Fruit fly (Drosophila melanogaster) whole organism, adult: ENCODE measurements around the gene CG7781.

Experiments
- CG11617 ChIP-seq: fragments of 200-800 bp; sonication (Bioruptor generic); optimal IDR thresholded peaks from 2 replicates; lab custom pipeline; 2017; ENCODE audit warnings: mild to moderate bottlenecking, missing biosample characterization, missing genetic modification reagents, missing genetic modification characterization
- CG12768 ChIP-seq: fragments of 200-800 bp; sonication (Bioruptor generic); optimal IDR thresholded peaks from 2 replicates; lab custom pipeline; 2017; ENCODE audit warnings: missing biosample characterization, missing genetic modification characterization, mild to moderate bottlenecking, moderate library complexity, missing genetic modification reagents
- CG14711 ChIP-seq: fragments of 200-800 bp; sonication (Bioruptor generic); optimal IDR thresholded peaks from 2 replicates; lab custom pipeline; 2018; ENCODE audit warnings: missing biosample characterization, mild to moderate bottlenecking, missing genetic modification characterization, moderate library complexity
- CG1620 ChIP-seq: fragments of 200-800 bp; sonication (Bioruptor generic); optimal IDR thresholded peaks from 2 replicates; lab custom pipeline; 2016; ENCODE audit warnings: missing biosample characterization, missing genetic modification characterization
- CG33017 ChIP-seq: fragments of 200-800 bp; sonication (Bioruptor generic); optimal IDR thresholded peaks from 2 replicates; lab custom pipeline; 2018; ENCODE audit warnings: missing biosample characterization, mild to moderate bottlenecking, missing genetic modification characterization, moderate library complexity
- CG5204 ChIP-seq: fragments of 200-800 bp; sonication (Bioruptor generic); optimal IDR thresholded peaks from 2 replicates; lab custom pipeline; 2016; ENCODE audit warnings: missing biosample characterization, missing genetic modification characterization
- CG7045 ChIP-seq: fragments of 200-800 bp; sonication (Bioruptor generic); optimal IDR thresholded peaks from 2 replicates; lab custom pipeline; 2017; ENCODE audit warnings: missing biosample characterization, mild to moderate bottlenecking, missing genetic modification characterization
- CG7101 ChIP-seq: fragments of 200-800 bp; sonication (Bioruptor generic); optimal IDR thresholded peaks from 2 replicates; lab custom pipeline; 2018; ENCODE audit warnings: missing biosample characterization, mild to moderate bottlenecking, missing genetic modification characterization, moderate library complexity
- Clk ChIP-seq: fragments of 200-800 bp; sonication (Bioruptor generic); optimal IDR thresholded peaks from 2 replicates; lab custom pipeline; 2017; ENCODE audit warnings: missing biosample characterization, missing genetic modification characterization
- Crg-1 ChIP-seq: fragments of 200-800 bp; sonication (Bioruptor generic); optimal IDR thresholded peaks from 2 replicates; lab custom pipeline; 2016; ENCODE audit warnings: missing biosample characterization, missing genetic modification characterization
- Hr96 ChIP-seq: fragments of 200-800 bp; sonication (Bioruptor generic); optimal IDR thresholded peaks from 2 replicates; lab custom pipeline; 2016; ENCODE audit warnings: missing biosample characterization, missing genetic modification characterization
- Mnt ChIP-seq: fragments of 200-800 bp; sonication (Bioruptor generic); optimal IDR thresholded peaks from 2 replicates; lab custom pipeline; 2016; ENCODE audit warnings: missing biosample characterization, mild to moderate bottlenecking, missing genetic modification characterization
- bab1 ChIP-seq: fragments of 200-800 bp; sonication (Bioruptor generic); optimal IDR thresholded peaks from 3 replicates; lab custom pipeline; 2019; ENCODE audit warnings: missing biosample characterization, mild to moderate bottlenecking, missing genetic modification characterization, moderate library complexity
- cic ChIP-seq: fragments of 200-800 bp; sonication (Bioruptor generic); optimal IDR thresholded peaks from 2 replicates; lab custom pipeline; 2017; ENCODE audit warnings: missing biosample characterization, mild to moderate bottlenecking, missing genetic modification characterization, moderate library complexity
- cnc ChIP-seq, 2 experiments: fragments of >200 bp; optimal IDR thresholded peaks; 2 replicates each; lab custom pipeline; 2017
- kay ChIP-seq: fragments of 200-800 bp; sonication (Bioruptor generic); peaks from one replicate; lab custom pipeline; 2016; ENCODE audit warnings: missing biosample characterization, missing genetic modification characterization, borderline replicate concordance
- ovo ChIP-seq: fragments of 200-800 bp; sonication (Bioruptor generic); optimal IDR thresholded peaks from 2 replicates; lab custom pipeline; 2016; ENCODE audit warnings: missing biosample characterization, missing genetic modification characterization
- pad ChIP-seq: fragments of 200-800 bp; sonication (Bioruptor generic); optimal IDR thresholded peaks from 3 replicates; lab custom pipeline; 2017; ENCODE audit warnings: missing biosample characterization, missing genetic modification characterization, mild to moderate bottlenecking, moderate library complexity, missing genetic modification reagents
- tj ChIP-seq: fragments of 200-800 bp; sonication (Bioruptor generic); optimal IDR thresholded peaks from 3 replicates; lab custom pipeline; 2017; ENCODE audit warnings: missing biosample characterization, mild to moderate bottlenecking, missing genetic modification characterization, moderate library complexity
- toe ChIP-seq: fragments of 200-800 bp; sonication (Bioruptor generic); optimal IDR thresholded peaks from 2 replicates; lab custom pipeline; 2016; ENCODE audit warnings: missing biosample characterization, missing genetic modification characterization

The CG7781 gene

DNA sequence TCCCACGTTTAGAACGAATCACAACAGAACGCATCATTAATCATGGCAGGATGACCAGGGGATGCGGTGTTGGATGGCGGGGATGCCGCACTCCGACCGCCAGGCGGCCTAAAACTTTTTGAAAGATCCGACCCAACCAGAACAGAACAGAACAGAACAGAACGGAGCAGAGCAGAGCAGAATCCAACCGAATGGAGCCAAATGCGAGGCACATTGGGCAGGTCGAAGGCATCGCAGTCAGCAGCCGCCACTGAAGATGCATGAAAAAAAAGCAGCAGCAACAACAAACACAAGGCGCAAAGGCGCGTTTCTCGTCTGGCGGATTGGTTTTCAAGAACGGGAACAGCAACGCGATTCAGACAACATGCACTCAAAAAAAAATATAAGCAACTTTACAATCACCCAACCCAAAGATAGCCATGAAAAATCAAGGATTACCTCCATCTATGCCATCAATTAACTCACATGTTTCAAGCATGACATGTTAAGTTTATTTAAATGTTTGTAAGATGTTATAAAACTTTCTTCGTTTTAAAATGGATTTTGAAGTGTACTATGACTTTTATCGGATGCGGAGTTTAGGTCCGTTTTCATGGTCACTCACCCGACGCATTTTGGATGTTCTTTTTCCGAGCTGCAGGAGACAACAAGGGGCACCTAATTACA is 45.7 kb downstream of the CG7781 start:
- TF ChIP-seq Mnt (GFP tag; lab: Kevin White, UChicago) (no peak), CG11617 (no peak), CG14711 (tag; lab: Kevin White, UChicago) (no peak), kay (GFP tag; lab: Kevin White, UChicago) (no peak), CG7045 (GFP tag; lab: Kevin White, UChicago) (no peak), pad (GFP tag; lab: Kevin White, UChicago) (no peak), CG12768 (GFP tag; lab: Kevin White, UChicago) (no peak), Clk (GFP tag; lab: Kevin White, UChicago) (no peak), tj (GFP tag; lab: Kevin White, UChicago) (no peak), CG33017 (no peak), ovo (GFP tag; lab: Kevin White, UChicago) (no peak), cnc (optimal IDR thresholded peaks at IDR 0.05; lab: Kevin White, UChicago) (no peak)

DNA sequence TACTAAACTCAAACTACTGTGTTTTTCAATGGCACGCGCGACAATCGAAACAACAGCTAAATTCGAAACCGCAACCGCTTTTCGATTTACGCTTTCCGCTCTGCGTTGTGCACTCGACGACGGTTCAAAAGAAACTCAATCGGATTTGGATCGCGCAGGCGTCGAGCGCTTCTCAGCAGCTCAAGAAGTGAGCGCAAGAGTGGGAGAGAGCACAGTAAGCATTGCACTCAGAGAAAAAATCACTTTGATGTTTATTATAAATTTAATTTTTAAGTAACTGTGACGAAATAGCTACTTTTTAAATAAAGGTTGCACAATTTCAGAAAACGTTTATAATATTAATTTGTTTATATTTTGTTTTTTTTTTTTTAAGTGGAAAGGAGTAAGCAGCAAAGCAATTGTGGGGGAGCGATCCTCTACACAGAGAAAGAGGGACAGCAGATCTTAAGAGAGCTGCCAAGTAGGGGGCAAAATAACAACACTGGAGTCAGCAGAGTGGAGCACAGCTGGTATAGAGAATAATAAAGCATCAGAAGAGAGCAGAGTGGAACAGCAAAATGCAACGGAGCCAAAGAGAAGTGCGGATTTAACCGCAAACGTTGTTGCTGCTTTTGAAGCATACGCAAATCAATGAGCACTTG is 47.5 kb downstream of the CG7781 start:
- peak; percentile 95 for TF ChIP-seq CG14711 (tag; lab: Kevin White, UChicago)
- TF ChIP-seq Hr96 (GFP tag; lab: Kevin White, UChicago) = peak; percentile 77
- peak; percentile 94 for TF ChIP-seq CG12768 (GFP tag; lab: Kevin White, UChicago)
- peak; percentile 91 for TF ChIP-seq CG7045 (GFP tag; lab: Kevin White, UChicago)
- TF ChIP-seq toe (GFP tag; lab: Kevin White, UChicago) = peak; percentile 78
- TF ChIP-seq cnc (optimal IDR thresholded peaks at IDR 0.05; lab: Kevin White, UChicago) = no peak
- peak; percentile 76 for TF ChIP-seq ovo (GFP tag; lab: Kevin White, UChicago)
- peak; percentile 89 for TF ChIP-seq tj (GFP tag; lab: Kevin White, UChicago)
- peak; percentile 98 for TF ChIP-seq bab1
- TF ChIP-seq cic = peak; percentile 54
- peak; percentile 95 for TF ChIP-seq CG33017
- TF ChIP-seq pad (GFP tag; lab: Kevin White, UChicago) = peak; percentile 94
- TF ChIP-seq CG11617 = peak; percentile 96
- TF ChIP-seq CG7101 = peak; percentile 98
- peak; percentile 97 for TF ChIP-seq kay (GFP tag; lab: Kevin White, UChicago)
- TF ChIP-seq Crg-1 (GFP tag; lab: Kevin White, UChicago) = peak; percentile 92
- TF ChIP-seq Mnt (GFP tag; lab: Kevin White, UChicago) = peak; percentile 88
- peak; percentile 91 for TF ChIP-seq CG1620
- TF ChIP-seq Clk (GFP tag; lab: Kevin White, UChicago) = peak; percentile 90
- peak; percentile 89 for TF ChIP-seq CG5204 (GFP tag; lab: Kevin White, UChicago)

DNA sequence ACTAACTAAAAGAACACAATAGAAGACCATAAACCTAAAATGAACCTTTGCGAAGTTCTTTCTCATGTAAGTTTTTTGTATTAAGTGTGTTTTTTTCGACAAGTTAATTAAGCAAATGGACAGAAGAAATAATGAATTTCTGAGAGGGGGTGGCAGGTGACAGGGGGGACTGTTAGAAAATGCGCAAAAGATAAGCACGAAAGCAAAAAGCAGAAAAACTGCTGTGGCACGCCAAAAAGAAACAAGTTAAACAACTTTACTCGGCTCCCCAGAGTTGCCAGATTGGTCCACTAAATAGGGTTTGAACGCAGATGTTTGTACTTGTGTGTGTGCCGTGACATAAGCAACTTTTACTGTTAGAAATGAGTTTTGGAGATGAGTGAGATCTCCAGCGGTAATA is 48.3 kb downstream of the CG7781 start:
- TF ChIP-seq tj (GFP tag; lab: Kevin White, UChicago) (peak; percentile 53), CG12768 (GFP tag; lab: Kevin White, UChicago) (no peak), CG14711 (tag; lab: Kevin White, UChicago) (peak; percentile 42)

DNA sequence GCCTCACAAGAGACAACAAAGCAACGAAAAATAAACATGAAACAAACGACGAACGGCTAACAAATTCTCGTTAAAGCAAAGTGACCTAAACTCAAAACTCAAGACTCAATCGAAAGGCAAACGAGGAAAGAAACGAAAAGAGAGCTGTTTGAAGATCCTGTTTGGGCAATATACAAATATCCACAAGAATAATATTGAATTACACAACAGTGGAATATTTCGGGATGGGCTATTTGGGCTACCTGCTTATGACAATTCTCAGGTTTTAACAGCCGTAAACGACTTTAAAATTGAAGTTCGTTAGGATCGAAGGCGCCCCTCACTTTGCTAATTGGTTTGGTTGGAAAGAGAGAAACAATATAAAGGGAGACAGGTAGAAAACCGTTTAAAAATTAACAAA is 48.9 kb downstream of the CG7781 start:
- TF ChIP-seq ovo (GFP tag; lab: Kevin White, UChicago) (no peak), pad (GFP tag; lab: Kevin White, UChicago) (no peak), CG7101 (no peak), CG12768 (GFP tag; lab: Kevin White, UChicago) (no peak), toe (GFP tag; lab: Kevin White, UChicago) (no peak), cnc (optimal IDR thresholded peaks at IDR 0.05; lab: Kevin White, UChicago) (no peak), CG7045 (GFP tag; lab: Kevin White, UChicago) (no peak), Mnt (GFP tag; lab: Kevin White, UChicago) (no peak), cic (no peak), bab1 (no peak), CG11617 (no peak), CG5204 (GFP tag; lab: Kevin White, UChicago) (no peak), CG14711 (tag; lab: Kevin White, UChicago) (no peak), Hr96 (GFP tag; lab: Kevin White, UChicago) (no peak), Crg-1 (GFP tag; lab: Kevin White, UChicago) (no peak)

DNA sequence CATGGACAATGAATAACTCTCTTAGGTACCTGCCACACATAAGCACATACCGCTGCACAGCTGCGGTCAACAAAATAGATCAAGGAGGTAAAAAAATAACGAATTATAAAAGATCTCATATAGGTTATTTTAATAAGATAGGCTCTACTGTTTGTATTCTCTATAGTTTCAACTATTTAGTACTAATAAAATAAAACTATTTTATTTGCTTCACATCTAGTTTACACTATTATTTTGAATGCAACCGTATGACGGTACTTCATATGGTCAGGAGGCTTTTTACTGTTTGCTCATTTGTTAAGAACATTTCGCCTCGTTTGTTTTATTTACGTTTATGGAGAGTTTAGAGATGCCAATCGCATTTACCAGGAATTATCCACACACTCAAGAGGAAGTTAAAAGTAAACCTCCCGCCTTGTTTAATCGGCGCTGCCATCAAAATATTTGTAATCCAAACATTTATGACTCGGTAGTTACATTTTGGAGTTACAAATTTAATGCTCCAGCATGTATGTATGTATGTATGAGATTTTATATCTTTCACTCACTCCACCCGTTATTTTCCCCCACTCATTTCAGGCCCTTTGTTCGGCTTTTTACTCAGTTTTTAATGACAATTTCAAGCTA is 50.1 kb downstream of the CG7781 start:
- TF ChIP-seq CG14711 (tag; lab: Kevin White, UChicago) (peak; percentile 22), bab1 (peak; percentile 47), CG7101 (no peak), kay (GFP tag; lab: Kevin White, UChicago) (peak; percentile 14)

DNA sequence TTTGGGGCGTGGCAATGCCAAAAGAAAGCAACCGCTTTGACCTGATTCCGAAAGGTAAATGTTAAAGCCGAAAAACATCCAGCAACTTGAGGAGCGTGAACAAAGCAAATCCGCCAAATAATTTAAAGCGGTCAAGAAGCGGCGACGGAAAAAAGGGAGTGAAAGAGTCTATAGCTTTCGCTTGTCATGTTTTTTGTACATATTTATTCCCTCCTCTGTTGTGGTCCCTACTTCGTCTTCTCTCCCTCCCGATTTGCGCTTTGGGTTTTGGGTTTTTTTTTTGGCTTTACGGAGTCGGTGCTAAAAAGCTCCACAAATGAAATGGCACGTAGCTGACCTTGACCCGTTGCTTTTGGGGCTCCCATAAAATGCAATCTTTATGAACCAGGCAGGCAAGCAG is 51.1 kb downstream of the CG7781 start:
- TF ChIP-seq tj (GFP tag; lab: Kevin White, UChicago) = no peak
- TF ChIP-seq toe (GFP tag; lab: Kevin White, UChicago) = no peak
- no peak for TF ChIP-seq CG5204 (GFP tag; lab: Kevin White, UChicago)
- no peak for TF ChIP-seq CG1620
- no peak for TF ChIP-seq Clk (GFP tag; lab: Kevin White, UChicago)
- TF ChIP-seq bab1 = no peak
- TF ChIP-seq Crg-1 (GFP tag; lab: Kevin White, UChicago) = no peak
- TF ChIP-seq CG7045 (GFP tag; lab: Kevin White, UChicago) = no peak
- no peak for TF ChIP-seq CG14711 (tag; lab: Kevin White, UChicago)
- TF ChIP-seq CG12768 (GFP tag; lab: Kevin White, UChicago) = no peak
- no peak for TF ChIP-seq kay (GFP tag; lab: Kevin White, UChicago)
- no peak for TF ChIP-seq CG11617
- TF ChIP-seq Mnt (GFP tag; lab: Kevin White, UChicago) = no peak
- TF ChIP-seq cic = no peak
- TF ChIP-seq Hr96 (GFP tag; lab: Kevin White, UChicago) = no peak
- TF ChIP-seq cnc (optimal IDR thresholded peaks at IDR 0.05; lab: Kevin White, UChicago) = no peak
- no peak for TF ChIP-seq pad (GFP tag; lab: Kevin White, UChicago)
- TF ChIP-seq ovo (GFP tag; lab: Kevin White, UChicago) = no peak
- no peak for TF ChIP-seq CG33017
- TF ChIP-seq CG7101 = no peak
